Fruit fly (Drosophila melanogaster) whole organism, adult: ENCODE measurements around the gene CG12723.

Source experiments
- CG11617 ChIP-seq: fragments of 200-800 bp; sonication (Bioruptor generic); optimal IDR thresholded peaks from 2 replicates; lab custom pipeline; 2017; ENCODE audit warnings: mild to moderate bottlenecking, missing biosample characterization, missing genetic modification reagents, missing genetic modification characterization
- CG1620 ChIP-seq: fragments of 200-800 bp; sonication (Bioruptor generic); optimal IDR thresholded peaks from 2 replicates; lab custom pipeline; 2016; ENCODE audit warnings: missing biosample characterization, missing genetic modification characterization
- CG5204 ChIP-seq: fragments of 200-800 bp; sonication (Bioruptor generic); optimal IDR thresholded peaks from 2 replicates; lab custom pipeline; 2016; ENCODE audit warnings: missing biosample characterization, missing genetic modification characterization
- Clk ChIP-seq: fragments of 200-800 bp; sonication (Bioruptor generic); optimal IDR thresholded peaks from 2 replicates; lab custom pipeline; 2017; ENCODE audit warnings: missing biosample characterization, missing genetic modification characterization
- Crg-1 ChIP-seq: fragments of 200-800 bp; sonication (Bioruptor generic); optimal IDR thresholded peaks from 2 replicates; lab custom pipeline; 2016; ENCODE audit warnings: missing biosample characterization, missing genetic modification characterization
- Hr96 ChIP-seq: fragments of 200-800 bp; sonication (Bioruptor generic); optimal IDR thresholded peaks from 2 replicates; lab custom pipeline; 2016; ENCODE audit warnings: missing biosample characterization, missing genetic modification characterization
- bab1 ChIP-seq: fragments of 200-800 bp; sonication (Bioruptor generic); optimal IDR thresholded peaks from 3 replicates; lab custom pipeline; 2019; ENCODE audit warnings: missing biosample characterization, mild to moderate bottlenecking, missing genetic modification characterization, moderate library complexity
- cic ChIP-seq: fragments of 200-800 bp; sonication (Bioruptor generic); optimal IDR thresholded peaks from 2 replicates; lab custom pipeline; 2017; ENCODE audit warnings: missing biosample characterization, mild to moderate bottlenecking, missing genetic modification characterization, moderate library complexity
- kay ChIP-seq: fragments of 200-800 bp; sonication (Bioruptor generic); peaks from one replicate; lab custom pipeline; 2016; ENCODE audit warnings: missing biosample characterization, missing genetic modification characterization, borderline replicate concordance
- ovo ChIP-seq: fragments of 200-800 bp; sonication (Bioruptor generic); optimal IDR thresholded peaks from 2 replicates; lab custom pipeline; 2016; ENCODE audit warnings: missing biosample characterization, missing genetic modification characterization
- tj ChIP-seq: fragments of 200-800 bp; sonication (Bioruptor generic); optimal IDR thresholded peaks from 3 replicates; lab custom pipeline; 2017; ENCODE audit warnings: missing biosample characterization, mild to moderate bottlenecking, missing genetic modification characterization, moderate library complexity

- TF ChIP-seq CG5204 (GFP tag; lab: Kevin White, UChicago) (no peak), Clk (GFP tag; lab: Kevin White, UChicago) (no peak), CG1620 (GFP tag; lab: Kevin White, UChicago) (no peak), tj (GFP tag; lab: Kevin White, UChicago) (peak; percentile 78), Crg-1 (GFP tag; lab: Kevin White, UChicago) (no peak), Hr96 (GFP tag; lab: Kevin White, UChicago) (no peak), CG11617 (GFP tag; lab: Kevin White, UChicago) (no peak), kay (GFP tag; lab: Kevin White, UChicago) (no peak), bab1 (no peak), cic (GFP tag; lab: Kevin White, UChicago) (no peak), ovo (GFP tag; lab: Kevin White, UChicago) (no peak)
These were observed 46.7 kb upstream of the CG12723 start for dm6 chrX:13238294-13238917.
